Fruit fly (Drosophila melanogaster) whole organism, adult: ENCODE data around the gene GstD10.

ENCODE experiments used
- CG33017 ChIP-seq: fragments of 200-800 bp; sonication (Bioruptor generic); optimal IDR thresholded peaks from 2 replicates; lab custom pipeline; 2018; ENCODE audit warnings: missing biosample characterization, mild to moderate bottlenecking, missing genetic modification characterization, moderate library complexity
- Mnt ChIP-seq: fragments of 200-800 bp; sonication (Bioruptor generic); optimal IDR thresholded peaks from 2 replicates; lab custom pipeline; 2016; ENCODE audit warnings: missing biosample characterization, mild to moderate bottlenecking, missing genetic modification characterization
- bab1 ChIP-seq: fragments of 200-800 bp; sonication (Bioruptor generic); optimal IDR thresholded peaks from 3 replicates; lab custom pipeline; 2019; ENCODE audit warnings: missing biosample characterization, mild to moderate bottlenecking, missing genetic modification characterization, moderate library complexity

DNA sequence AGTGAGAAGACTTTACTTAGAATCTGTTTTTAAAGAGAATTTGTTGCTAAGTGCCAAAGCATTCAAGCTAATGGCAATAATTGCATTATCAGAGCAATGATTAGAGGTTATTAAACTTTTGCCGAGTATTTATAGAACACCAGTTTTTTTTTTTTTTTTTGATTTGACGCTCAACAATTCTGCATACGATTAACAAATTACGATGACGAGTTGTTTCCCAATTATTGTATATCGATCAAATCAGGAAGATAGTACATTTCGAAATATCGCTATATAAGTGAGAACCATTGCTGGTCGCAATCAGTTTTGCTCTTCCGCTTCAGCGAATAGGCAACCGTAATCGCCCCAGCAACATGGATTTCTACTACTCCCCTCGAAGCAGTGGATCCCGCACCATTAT, 8.3 kb upstream of the GstD10 start, which contains the start of gene GstD4:
- no peak for TF ChIP-seq Mnt
- no peak for TF ChIP-seq bab1 (GFP tag; lab: Kevin White, UChicago)
- no peak for TF ChIP-seq CG33017
